Worm (Caenorhabditis elegans): ENCODE data around the gene htz-1.

Gene htz-1

ce11 chrIV:4481298-4481697 lies 35.3 kb downstream of the htz-1 start:
- no peak for TF ChIP-seq ztf-23 (GFP tag; IDR thresholded peaks at IDR 0.05)

- TF ChIP-seq ztf-29 (GFP tag; IDR thresholded peaks at IDR 0.05) (no peak), ztf-23 (GFP tag; IDR thresholded peaks at IDR 0.05) (no peak), ref-1 (GFP tag; conservative IDR thresholded peaks at IDR 0.05) (no peak), klf-2 (GFP tag; conservative IDR thresholded peaks at IDR 0.05) (no peak), T22C8.4 (GFP tag; IDR thresholded peaks at IDR 0.05) (no peak), tab-1 (GFP tag; IDR thresholded peaks at IDR 0.05) (no peak), med-1 (GFP tag; optimal IDR thresholded peaks at IDR 0.05; ENCODE audit: insufficient read depth) (no peak), flt-1 (GFP tag; IDR thresholded peaks at IDR 0.05) (no peak)
Measured at ce11 chrIV:4482531-4482930, 36.5 kb downstream of the htz-1 start, which contains the start of gene M01H9.4. M01H9.4 (minus strand) TSS chrIV:4482909.

DNA sequence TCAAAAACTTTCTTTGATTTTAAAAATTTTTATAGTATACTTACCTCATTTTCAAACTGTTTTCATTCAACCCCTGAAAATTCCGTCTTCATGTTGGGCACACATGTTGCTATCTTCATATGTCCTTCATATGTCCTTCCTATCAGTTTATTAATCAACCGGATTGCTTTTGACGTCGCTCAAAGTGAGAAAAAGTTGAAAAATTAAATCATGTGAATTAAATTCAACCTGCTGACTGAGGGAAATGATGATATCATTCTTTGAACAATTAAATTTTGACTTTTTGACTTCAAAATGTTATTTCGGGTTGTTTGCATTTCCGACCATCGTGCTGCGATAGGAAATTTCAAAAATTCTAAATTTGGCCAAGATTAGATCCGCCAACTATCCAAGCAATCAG lies 38.5 kb downstream of the htz-1 start:
- TF ChIP-seq T22C8.4 (GFP tag; IDR thresholded peaks at IDR 0.05) (no peak), flt-1 (GFP tag; IDR thresholded peaks at IDR 0.05) (no peak), klf-2 (GFP tag; conservative IDR thresholded peaks at IDR 0.05) (no peak), ztf-23 (GFP tag; IDR thresholded peaks at IDR 0.05) (no peak), cog-1 (tag; optimal IDR thresholded peaks at IDR 0.05) (no peak), tab-1 (GFP tag; IDR thresholded peaks at IDR 0.05) (no peak), ztf-29 (GFP tag; IDR thresholded peaks at IDR 0.05) (no peak), ref-1 (GFP tag; conservative IDR thresholded peaks at IDR 0.05) (no peak), med-1 (GFP tag; optimal IDR thresholded peaks at IDR 0.05; ENCODE audit: insufficient read depth) (no peak)

- TF ChIP-seq med-1 (GFP tag; optimal IDR thresholded peaks at IDR 0.05; ENCODE audit: insufficient read depth) (no peak), ztf-23 (GFP tag; IDR thresholded peaks at IDR 0.05) (no peak), cog-1 (tag; optimal IDR thresholded peaks at IDR 0.05) (no peak), T22C8.4 (GFP tag; IDR thresholded peaks at IDR 0.05) (no peak), flt-1 (GFP tag; IDR thresholded peaks at IDR 0.05) (no peak), ztf-29 (GFP tag; IDR thresholded peaks at IDR 0.05) (no peak), tab-1 (GFP tag; IDR thresholded peaks at IDR 0.05) (no peak), ref-1 (GFP tag; conservative IDR thresholded peaks at IDR 0.05) (no peak), klf-2 (GFP tag; conservative IDR thresholded peaks at IDR 0.05) (no peak)
Measured at ce11 chrIV:4486738-4487137, 40.7 kb downstream of the htz-1 start, which contains the start of gene trx-3. trx-3 (plus strand) TSS chrIV:4487028.

- TF ChIP-seq flt-1 (GFP tag; IDR thresholded peaks at IDR 0.05): no peak
- TF ChIP-seq tab-1 (GFP tag; IDR thresholded peaks at IDR 0.05): no peak
- TF ChIP-seq klf-2 (GFP tag; conservative IDR thresholded peaks at IDR 0.05): no peak
- no peak for TF ChIP-seq T22C8.4 (GFP tag; IDR thresholded peaks at IDR 0.05)
- no peak for TF ChIP-seq ref-1 (GFP tag; conservative IDR thresholded peaks at IDR 0.05)
- no peak for TF ChIP-seq ztf-23 (GFP tag; IDR thresholded peaks at IDR 0.05)
- TF ChIP-seq cog-1 (tag; optimal IDR thresholded peaks at IDR 0.05): no peak
Measured at ce11 chrIV:4490148-4490652, 44.2 kb downstream of the htz-1 start, which contains the start of gene ZK180.7. ZK180.7 (plus strand) TSS chrIV:4490542.
